Fruit fly (Drosophila melanogaster) whole organism, wandering third instar larva: ENCODE measurements around the gene CG9147.
A peak's percentile ranks its signal among the peaks of the same experiment; 100 is the strongest.

Experiments
- Abd-B ChIP-seq: fragments of >200 bp; optimal IDR thresholded peaks from 2 replicates; lab custom pipeline; 2017; ENCODE audit warnings: missing biosample characterization, missing genetic modification characterization
- CG32264 ChIP-seq: fragments of 200-800 bp; sonication (Bioruptor generic); optimal IDR thresholded peaks from 2 replicates; lab custom pipeline; 2016; ENCODE audit warnings: missing biosample characterization, missing genetic modification characterization
- CG9705 ChIP-seq: fragments of 200-800 bp; sonication (Bioruptor generic); optimal IDR thresholded peaks from 2 replicates; lab custom pipeline; 2018; ENCODE audit warnings: missing biosample characterization, mild to moderate bottlenecking, missing genetic modification characterization
- CrebA ChIP-seq: fragments of 200-800 bp; sonication (Bioruptor generic); optimal IDR thresholded peaks from 2 replicates; lab custom pipeline; 2016; ENCODE audit warnings: missing biosample characterization, mild to moderate bottlenecking, missing genetic modification characterization, borderline replicate concordance
- Dfd ChIP-seq: fragments of >200 bp; optimal IDR thresholded peaks from 2 replicates; lab custom pipeline; 2017; ENCODE audit warnings: missing biosample characterization, missing genetic modification characterization
- Dif ChIP-seq: fragments of 200-275, 200-300 bp; sonication (Bioruptor generic); optimal IDR thresholded peaks from 2 replicates; lab custom pipeline; 2018; ENCODE audit warnings: missing biosample characterization, missing genetic modification characterization; ENCODE audit not compliant: partially characterized antibody
- GATAd ChIP-seq: sonication (Bioruptor generic); optimal IDR thresholded peaks from 2 replicates; lab custom pipeline; 2016; ENCODE audit warnings: missing biosample characterization, missing genetic modification characterization
- HLH106 ChIP-seq: fragments of 200-800 bp; optimal IDR thresholded peaks from 3 replicates; lab custom pipeline; 2019; ENCODE audit warnings: missing biosample characterization, mild to moderate bottlenecking, missing genetic modification characterization, moderate library complexity
- Hnf4 ChIP-seq: fragments of 200-800 bp; sonication (Bioruptor generic); optimal IDR thresholded peaks from 2 replicates; lab custom pipeline; 2016; ENCODE audit warnings: missing biosample characterization, mild to moderate bottlenecking, missing genetic modification characterization
- Hr78 ChIP-seq: fragments of >200 bp; optimal IDR thresholded peaks from 2 replicates; lab custom pipeline; 2017; ENCODE audit warnings: missing biosample characterization, missing genetic modification characterization
- Hr83 ChIP-seq: fragments of 200-300 bp; sonication (Bioruptor generic); optimal IDR thresholded peaks from 2 replicates; lab custom pipeline; 2016; ENCODE audit warnings: missing biosample characterization, mild to moderate bottlenecking, missing genetic modification characterization, moderate library complexity; ENCODE audit not compliant: poor library complexity, severe bottlenecking
- Jra ChIP-seq: sonication (Bioruptor generic); optimal IDR thresholded peaks from 2 replicates; lab custom pipeline; 2016; ENCODE audit warnings: missing biosample characterization, missing genetic modification characterization
- Mio ChIP-seq: sonication (Bioruptor generic); optimal IDR thresholded peaks from 2 replicates; lab custom pipeline; 2016; ENCODE audit warnings: missing biosample characterization, missing genetic modification characterization
- Myc ChIP-seq: fragments of >200 bp; optimal IDR thresholded peaks from 2 replicates; lab custom pipeline; 2017
- N ChIP-seq: fragments of >200 bp; optimal IDR thresholded peaks from 2 replicates; lab custom pipeline; 2018; ENCODE audit warnings: missing biosample characterization, missing external identifiers, missing genetic modification characterization
- OdsH ChIP-seq: fragments of 200-800 bp; sonication (Bioruptor generic); optimal IDR thresholded peaks from 2 replicates; lab custom pipeline; 2016; ENCODE audit warnings: missing biosample characterization, mild to moderate bottlenecking, missing genetic modification characterization
- Rel ChIP-seq, 2 experiments: fragments of 200-800 bp; sonication (Bioruptor generic) in 1 of 2; optimal IDR thresholded peaks; 2 replicates in 1 of 2; 3 replicates in 1 of 2; lab custom pipeline; 2016 to 2019; ENCODE audit warnings: mild to moderate bottlenecking in 2 of 2, missing biosample characterization in 2 of 2, missing genetic modification characterization in 2 of 2, moderate library complexity in 1 of 2
- Sp1 ChIP-seq: fragments of 200-800 bp; sonication (Bioruptor generic); optimal IDR thresholded peaks from 3 replicates; lab custom pipeline; 2019; ENCODE audit warnings: missing biosample characterization, mild to moderate bottlenecking, missing genetic modification characterization, moderate library complexity
- Vsx2 ChIP-seq: fragments of 200-300, 225-300 bp; sonication (Bioruptor generic); optimal IDR thresholded peaks from 2 replicates; lab custom pipeline; 2018; ENCODE audit warnings: missing biosample characterization, missing genetic modification characterization; ENCODE audit not compliant: partially characterized antibody
- br ChIP-seq: fragments of 200-800 bp; sonication (Bioruptor generic); optimal IDR thresholded peaks from 2 replicates; lab custom pipeline; 2016; ENCODE audit warnings: missing biosample characterization, missing genetic modification characterization
- brk ChIP-seq: fragments of 200-800 bp; sonication (Bioruptor generic); optimal IDR thresholded peaks from 2 replicates; lab custom pipeline; 2016; ENCODE audit warnings: missing biosample characterization, mild to moderate bottlenecking, missing genetic modification characterization
- dl ChIP-seq, 2 experiments: fragments of 175-275, 200-275 bp in 1 of 2; fragments of 200-275 bp in 1 of 2; sonication (Bioruptor generic); optimal IDR thresholded peaks; lab custom pipeline; 2018; ENCODE audit warnings: mild to moderate bottlenecking in 2 of 2, missing biosample characterization in 2 of 2, missing genetic modification characterization in 2 of 2, moderate library complexity in 2 of 2; ENCODE audit not compliant: partially characterized antibody in 2 of 2, insufficient read depth in 1 of 2
- dmrt93B ChIP-seq: fragments of 200-800 bp; sonication (Bioruptor generic); optimal IDR thresholded peaks from 2 replicates; lab custom pipeline; 2018; ENCODE audit warnings: missing biosample characterization, mild to moderate bottlenecking, missing genetic modification characterization
- dsf ChIP-seq: sonication (Bioruptor generic); optimal IDR thresholded peaks from 2 replicates; lab custom pipeline; 2016; ENCODE audit warnings: missing biosample characterization, missing genetic modification characterization, borderline replicate concordance
- ey ChIP-seq: fragments of 200-800 bp; sonication (Bioruptor generic); optimal IDR thresholded peaks from 2 replicates; lab custom pipeline; 2016; ENCODE audit warnings: missing biosample characterization, missing genetic modification characterization
- foxo ChIP-seq, 2 experiments: fragments of 200-800 bp; sonication (Bioruptor generic); optimal IDR thresholded peaks; 2 replicates in 1 of 2; 3 replicates in 1 of 2; lab custom pipeline; 2016 to 2017; ENCODE audit warnings: missing biosample characterization in 2 of 2, missing genetic modification characterization in 2 of 2
- fru ChIP-seq: fragments of 200-800 bp; sonication (Bioruptor generic); optimal IDR thresholded peaks from 3 replicates; lab custom pipeline; 2016; ENCODE audit warnings: missing biosample characterization, mild to moderate bottlenecking, missing genetic modification characterization
- h ChIP-seq: fragments of 200-800 bp; sonication (Bioruptor generic); optimal IDR thresholded peaks from 3 replicates; lab custom pipeline; 2016; ENCODE audit warnings: missing biosample characterization, mild to moderate bottlenecking, missing genetic modification characterization
- jim ChIP-seq: fragments of 175-275, 200-325 bp; sonication (Bioruptor generic); optimal IDR thresholded peaks from 2 replicates; lab custom pipeline; 2016; ENCODE audit warnings: missing biosample characterization, mild to moderate bottlenecking, missing genetic modification characterization
- lola ChIP-seq: fragments of >200 bp; optimal IDR thresholded peaks from 2 replicates; lab custom pipeline; 2017; ENCODE audit warnings: missing biosample characterization, missing genetic modification characterization
- pan ChIP-seq: fragments of >200 bp; optimal IDR thresholded peaks from 2 replicates; lab custom pipeline; 2017
- psq ChIP-seq: fragments of 200-800 bp; sonication (Bioruptor generic); optimal IDR thresholded peaks from 3 replicates; lab custom pipeline; 2017; ENCODE audit warnings: missing biosample characterization, mild to moderate bottlenecking, missing genetic modification characterization, moderate library complexity
- rgr ChIP-seq: fragments of 200-800 bp; sonication (Bioruptor generic); optimal IDR thresholded peaks from 3 replicates; lab custom pipeline; 2016; ENCODE audit warnings: missing biosample characterization, mild to moderate bottlenecking, missing genetic modification characterization
- sage ChIP-seq: fragments of 200-800 bp; sonication (Bioruptor generic); optimal IDR thresholded peaks from 2 replicates; lab custom pipeline; 2016; ENCODE audit warnings: missing biosample characterization, mild to moderate bottlenecking, missing genetic modification characterization
- sv ChIP-seq: fragments of 200-800 bp; sonication (Bioruptor generic); optimal IDR thresholded peaks from 3 replicates; lab custom pipeline; 2016; ENCODE audit warnings: missing biosample characterization, missing genetic modification characterization
- tai ChIP-seq: sonication (Bioruptor generic); optimal IDR thresholded peaks from 2 replicates; lab custom pipeline; 2016; ENCODE audit warnings: missing biosample characterization, missing genetic modification characterization
- usp ChIP-seq: fragments of >200 bp; optimal IDR thresholded peaks from 2 replicates; lab custom pipeline; 2017; ENCODE audit warnings: missing biosample characterization, missing genetic modification characterization
- woc ChIP-seq: sonication (Bioruptor generic); optimal IDR thresholded peaks from 2 replicates; lab custom pipeline; 2016; ENCODE audit warnings: missing biosample characterization, mild to moderate bottlenecking, missing genetic modification characterization

The CG9147 gene

DNA sequence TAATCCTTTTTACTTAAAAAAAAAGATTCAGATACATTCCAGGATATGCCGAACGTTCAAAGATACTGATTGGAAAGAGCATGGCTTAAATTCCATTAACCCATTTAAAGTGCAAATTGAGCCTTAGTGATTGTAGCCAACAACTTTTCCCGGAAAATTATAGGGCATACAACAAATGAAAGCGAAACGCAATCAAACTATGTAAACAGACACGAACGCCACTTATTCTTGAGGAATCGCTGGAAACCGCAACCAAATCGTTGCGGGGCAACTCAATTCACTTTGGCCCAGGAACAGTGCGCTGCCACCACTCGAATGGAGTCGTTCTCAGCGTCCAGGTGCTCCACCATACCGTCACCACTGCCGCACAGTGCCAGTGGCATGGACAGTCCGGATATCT is 45.3 kb upstream of the CG9147 start, which contains the start of gene CG13996:
TSS of gene CG13996 (plus strand) at position 301 of the 400 bp plus-strand sequence.
- no peak for TF ChIP-seq pan (lab: Kevin White, UChicago)
- no peak for TF ChIP-seq dmrt93B (GFP tag; lab: Kevin White, UChicago)
- TF ChIP-seq tai (GFP tag; lab: Kevin White, UChicago): no peak
- TF ChIP-seq sv (GFP tag; lab: Kevin White, UChicago): no peak
- TF ChIP-seq psq (GFP tag; lab: Kevin White, UChicago): no peak
- TF ChIP-seq usp (GFP tag; lab: Kevin White, UChicago): no peak

DNA sequence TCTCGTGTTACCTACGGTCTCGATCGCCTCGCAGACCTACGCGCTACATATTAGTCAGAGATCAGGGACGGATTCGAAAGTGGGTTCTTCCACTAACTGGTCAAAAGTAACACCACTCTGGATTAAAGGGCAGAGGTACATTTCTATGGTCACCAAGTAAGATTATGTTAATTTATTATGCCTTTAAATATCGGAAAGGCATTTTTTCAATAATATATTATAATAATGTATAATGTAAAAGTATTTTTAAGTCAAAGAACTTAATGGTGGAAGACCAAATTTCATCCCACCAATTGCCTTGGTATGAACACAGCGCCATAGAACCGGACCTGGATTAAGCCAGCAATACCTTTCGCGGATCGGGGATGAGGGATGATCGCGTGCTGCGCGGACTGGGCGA is 43.0 kb upstream of the CG9147 start:
- TF ChIP-seq Myc (lab: Kevin White, UChicago): no peak
- TF ChIP-seq CG9705: peak; percentile 63
- peak; percentile 15 for TF ChIP-seq sage (GFP tag; lab: Kevin White, UChicago)
- TF ChIP-seq N (GFP tag; lab: Kevin White, UChicago): no peak
- peak; percentile 55 for TF ChIP-seq Sp1 (GFP tag; lab: Kevin White, UChicago)
- TF ChIP-seq Hr78 (GFP tag; lab: Kevin White, UChicago): no peak
- peak; percentile 25 for TF ChIP-seq OdsH (GFP tag; lab: Kevin White, UChicago)
- TF ChIP-seq Abd-B: no peak
- no peak for TF ChIP-seq Hnf4 (GFP tag; lab: Kevin White, UChicago)
- no peak for TF ChIP-seq usp (GFP tag; lab: Kevin White, UChicago)
- TF ChIP-seq Rel (GFP tag; optimal IDR thresholded peaks at IDR 0.05; lab: Kevin White, UChicago): no peak
- TF ChIP-seq Rel (tag; optimal IDR thresholded peaks at IDR 0.05; lab: Kevin White, UChicago): no peak
- no peak for TF ChIP-seq br (GFP tag; lab: Kevin White, UChicago)
- no peak for TF ChIP-seq Vsx2 (GFP tag; lab: Kevin White, UChicago)
- peak; percentile 58 for TF ChIP-seq psq (GFP tag; lab: Kevin White, UChicago)
- TF ChIP-seq rgr: peak; percentile 57
- TF ChIP-seq sv (GFP tag; lab: Kevin White, UChicago): no peak
- peak; percentile 74 for TF ChIP-seq h (GFP tag; lab: Kevin White, UChicago)
- no peak for TF ChIP-seq CrebA (GFP tag; lab: Kevin White, UChicago)
- no peak for TF ChIP-seq Dfd (GFP tag; lab: Kevin White, UChicago)
- TF ChIP-seq dsf (GFP tag; lab: Kevin White, UChicago): no peak
- TF ChIP-seq tai (GFP tag; lab: Kevin White, UChicago): no peak
- no peak for TF ChIP-seq pan (lab: Kevin White, UChicago)
- no peak for TF ChIP-seq lola (GFP tag; lab: Kevin White, UChicago)
- peak; percentile 73 for TF ChIP-seq dmrt93B (GFP tag; lab: Kevin White, UChicago)
- TF ChIP-seq dl (GFP tag; optimal IDR thresholded peaks at IDR 0.05; lab: Kevin White, UChicago; ENCODE audit: insufficient read depth in 1 of 2, partially characterized antibody in 2 of 2): no peak
- peak; percentile 81 for TF ChIP-seq HLH106 (tag; lab: Kevin White, UChicago)
- no peak for TF ChIP-seq CG32264 (GFP tag; lab: Kevin White, UChicago)
- TF ChIP-seq GATAd: no peak
- TF ChIP-seq jim (GFP tag; lab: Kevin White, UChicago): no peak
- TF ChIP-seq Dif (GFP tag; lab: Kevin White, UChicago): no peak
- no peak for TF ChIP-seq Mio
- TF ChIP-seq ey: peak; percentile 10
- TF ChIP-seq foxo (GFP tag; optimal IDR thresholded peaks at IDR 0.05; lab: Kevin White, UChicago): peak in 1 of 2 experiments; percentile 83
- no peak for TF ChIP-seq Hr83 (GFP tag; lab: Kevin White, UChicago)
- TF ChIP-seq woc (GFP tag; lab: Kevin White, UChicago): no peak
- TF ChIP-seq fru (GFP tag; lab: Kevin White, UChicago): peak; percentile 72
- TF ChIP-seq Jra (GFP tag; lab: Kevin White, UChicago): no peak
- TF ChIP-seq brk (GFP tag; lab: Kevin White, UChicago): no peak
